Worm (Caenorhabditis elegans): ENCODE measurements around the gene T19H12.6.

- no peak for TF ChIP-seq egl-27 (tag; optimal IDR thresholded peaks at IDR 0.05)
- no peak for TF ChIP-seq ztf-11 (tag; optimal IDR thresholded peaks at IDR 0.05)
Observed at ce11 chrV:4908591-4908990, 31.1 kb upstream of the T19H12.6 start, which contains the start of gene ugt-13.
